Fruit fly (Drosophila melanogaster) whole organism, adult: ENCODE results near the gene CG15822.

ENCODE experiments used
- CG11617 ChIP-seq: fragments of 200-800 bp; sonication (Bioruptor generic); optimal IDR thresholded peaks from 2 replicates; lab custom pipeline; 2017; ENCODE audit warnings: mild to moderate bottlenecking, missing biosample characterization, missing genetic modification reagents, missing genetic modification characterization
- CG1620 ChIP-seq: fragments of 200-800 bp; sonication (Bioruptor generic); optimal IDR thresholded peaks from 2 replicates; lab custom pipeline; 2016; ENCODE audit warnings: missing biosample characterization, missing genetic modification characterization
- CG33017 ChIP-seq: fragments of 200-800 bp; sonication (Bioruptor generic); optimal IDR thresholded peaks from 2 replicates; lab custom pipeline; 2018; ENCODE audit warnings: missing biosample characterization, mild to moderate bottlenecking, missing genetic modification characterization, moderate library complexity
- Clk ChIP-seq: fragments of 200-800 bp; sonication (Bioruptor generic); optimal IDR thresholded peaks from 2 replicates; lab custom pipeline; 2017; ENCODE audit warnings: missing biosample characterization, missing genetic modification characterization
- Hr96 ChIP-seq: fragments of 200-800 bp; sonication (Bioruptor generic); optimal IDR thresholded peaks from 2 replicates; lab custom pipeline; 2016; ENCODE audit warnings: missing biosample characterization, missing genetic modification characterization
- cnc ChIP-seq, 2 experiments: fragments of >200 bp; optimal IDR thresholded peaks; 2 replicates each; lab custom pipeline; 2017
- kay ChIP-seq: fragments of 200-800 bp; sonication (Bioruptor generic); peaks from one replicate; lab custom pipeline; 2016; ENCODE audit warnings: missing biosample characterization, missing genetic modification characterization, borderline replicate concordance
- ovo ChIP-seq: fragments of 200-800 bp; sonication (Bioruptor generic); optimal IDR thresholded peaks from 2 replicates; lab custom pipeline; 2016; ENCODE audit warnings: missing biosample characterization, missing genetic modification characterization

DNA sequence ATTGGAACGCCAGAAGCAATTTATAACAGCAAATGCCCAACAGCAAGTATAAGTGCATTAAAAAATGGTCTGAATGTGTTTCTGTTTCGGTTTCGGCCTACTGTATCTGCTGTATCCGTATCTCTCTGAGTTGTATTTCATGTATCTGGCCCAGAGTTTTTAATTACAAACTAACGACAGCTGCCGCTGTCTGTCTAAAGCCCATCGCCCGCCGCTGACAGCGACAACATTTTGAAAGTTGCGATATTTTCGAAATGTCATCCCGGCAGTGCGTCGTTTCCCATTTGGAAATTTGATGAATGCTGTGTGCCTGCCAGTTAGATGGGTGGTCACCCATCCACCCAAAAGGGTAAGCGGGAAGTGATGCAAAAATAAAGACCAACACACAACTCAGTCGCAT, 27.2 kb downstream of the CG15822 start:
- TF ChIP-seq Clk (GFP tag; lab: Kevin White, UChicago) = no peak
- no peak for TF ChIP-seq cnc (optimal IDR thresholded peaks at IDR 0.05; lab: Kevin White, UChicago)
- no peak for TF ChIP-seq CG11617 (GFP tag; lab: Kevin White, UChicago)
- TF ChIP-seq CG1620 (GFP tag; lab: Kevin White, UChicago) = no peak
- TF ChIP-seq kay (GFP tag; lab: Kevin White, UChicago) = no peak
- TF ChIP-seq ovo (GFP tag; lab: Kevin White, UChicago) = no peak
- no peak for TF ChIP-seq Hr96 (GFP tag; lab: Kevin White, UChicago)
- TF ChIP-seq CG33017 (tag; lab: Kevin White, UChicago) = no peak
